Worm (Caenorhabditis elegans) whole organism, L1 larva: ENCODE measurements around the gene lam-1.
A peak's percentile ranks its signal among the peaks of the same experiment; 100 is the strongest.

Experiments used
- C16A3.4 ChIP-seq: fragments of 150-350 bp; optimal IDR thresholded peaks from 2 replicates; lab custom pipeline; 2014; ENCODE audit warnings: missing biosample characterization, missing genetic modification characterization
- C34B4.2 ChIP-seq: sonication (generic microtip); optimal IDR thresholded peaks from 2 replicates; lab custom pipeline; 2017; ENCODE audit warnings: mild to moderate bottlenecking, missing genetic modification characterization, missing compliant biosample characterization
- Y116A8C.19 ChIP-seq: sonication (generic microtip); optimal IDR thresholded peaks from 2 replicates; lab custom pipeline; 2016; ENCODE audit warnings: missing compliant biosample characterization, missing genetic modification characterization, borderline replicate concordance
- aha-1 ChIP-seq: fragments of 150-350 bp; optimal IDR thresholded peaks from 2 replicates; lab custom pipeline; 2014; ENCODE audit warnings: missing biosample characterization, missing genetic modification characterization
- alr-1 ChIP-seq: fragments of 200-800 bp; sonication (Bioruptor generic); optimal IDR thresholded peaks from 2 replicates; lab custom pipeline; 2018; ENCODE audit warnings: borderline replicate concordance, mild to moderate bottlenecking, missing genetic modification characterization, missing compliant biosample characterization
- ama-1 ChIP-seq: fragments of 150-350 bp; optimal IDR thresholded peaks from 2 replicates; lab custom pipeline; 2014
- blmp-1 ChIP-seq: fragments of 150-350 bp; optimal IDR thresholded peaks from 2 replicates; lab custom pipeline; 2014; ENCODE audit warnings: missing biosample characterization, missing genetic modification characterization
- ceh-63 ChIP-seq: fragments of 200-800 bp; sonication (Bioruptor generic); optimal IDR thresholded peaks from 2 replicates; lab custom pipeline; 2018; ENCODE audit warnings: mild to moderate bottlenecking, missing genetic modification characterization, missing compliant biosample characterization
- ceh-8 ChIP-seq: fragments of 200-800 bp; sonication (Bioruptor generic); optimal IDR thresholded peaks from 2 replicates; lab custom pipeline; 2018; ENCODE audit warnings: mild to moderate bottlenecking, missing genetic modification characterization, moderate library complexity, missing compliant biosample characterization
- ceh-82 ChIP-seq, 3 experiments: fragments of 150-350 bp in 1 of 3; sonication (generic microtip) in 2 of 3; optimal IDR thresholded peaks; 2 replicates each; lab custom pipeline; 2014 to 2017; ENCODE audit warnings: missing biosample characterization in 3 of 3, missing genetic modification characterization in 3 of 3
- ceh-88 ChIP-seq: fragments of 200-800 bp; sonication (Bioruptor generic); IDR thresholded peaks from 2 replicates; pipeline ENCODE4 v1.3.6; 2022; ENCODE audit warnings: missing genetic modification characterization, missing compliant biosample characterization
- ceh-90 ChIP-seq: sonication (generic microtip); optimal IDR thresholded peaks from 2 replicates; lab custom pipeline; 2016; ENCODE audit warnings: missing genetic modification characterization, missing compliant biosample characterization
- dpl-1 ChIP-seq, 3 experiments: fragments of 150-350 bp in 2 of 3; sonication (generic microtip) in 1 of 3; optimal IDR thresholded peaks; 2 replicates each; lab custom pipeline; 2014 to 2017; ENCODE audit warnings: missing biosample characterization in 3 of 3, missing genetic modification characterization in 3 of 3, missing genetic modification reagents in 3 of 3
- dsc-1 ChIP-seq: sonication (generic microtip); optimal IDR thresholded peaks from 2 replicates; lab custom pipeline; 2016; ENCODE audit warnings: mild to moderate bottlenecking, missing genetic modification characterization, missing compliant biosample characterization
- efl-1 ChIP-seq, 4 experiments: fragments of 150-350 bp; optimal IDR thresholded peaks in 3 of 4; peaks in 1 of 4; 1 replicate in 1 of 4; 2 replicates in 3 of 4; lab custom pipeline; 2014; ENCODE audit warnings: missing biosample characterization in 2 of 4, missing genetic modification characterization in 2 of 4, missing genetic modification reagents in 2 of 4
- efl-3 ChIP-seq: fragments of 200-800 bp; sonication (Bioruptor generic); optimal IDR thresholded peaks from 2 replicates; lab custom pipeline; 2018; ENCODE audit warnings: mild to moderate bottlenecking, missing genetic modification characterization, missing compliant biosample characterization
- ets-5 ChIP-seq: fragments of 200-800 bp; sonication (Bioruptor generic); IDR thresholded peaks from 2 replicates; pipeline ENCODE4 v1.3.6; 2022; ENCODE audit warnings: missing genetic modification characterization, missing compliant biosample characterization
- fkh-10 ChIP-seq: sonication (generic microtip); optimal IDR thresholded peaks from 2 replicates; lab custom pipeline; 2017; ENCODE audit warnings: missing biosample characterization, missing genetic modification reagents, missing genetic modification characterization
- fkh-4 ChIP-seq: sonication (generic microtip); optimal IDR thresholded peaks from 2 replicates; lab custom pipeline; 2016; ENCODE audit warnings: missing compliant biosample characterization, missing genetic modification characterization, borderline replicate concordance
- fkh-8 ChIP-seq: sonication (generic microtip); optimal IDR thresholded peaks from 2 replicates; lab custom pipeline; 2016; ENCODE audit warnings: mild to moderate bottlenecking, missing genetic modification characterization, missing compliant biosample characterization
- hlh-4 ChIP-seq: sonication (generic microtip); optimal IDR thresholded peaks from 2 replicates; lab custom pipeline; 2016; ENCODE audit warnings: mild to moderate bottlenecking, missing genetic modification characterization, missing compliant biosample characterization
- irx-1 ChIP-seq: sonication (generic microtip); optimal IDR thresholded peaks from 2 replicates; lab custom pipeline; 2016; ENCODE audit warnings: missing genetic modification characterization, missing compliant biosample characterization
- isw-1 ChIP-seq: fragments of 200-800 bp; sonication (Bioruptor generic); IDR thresholded peaks from 2 replicates; pipeline ENCODE4 v1.3.6; 2022; ENCODE audit warnings: missing genetic modification characterization, missing compliant biosample characterization
- lin-13 ChIP-seq: fragments of 150-350 bp; optimal IDR thresholded peaks from 2 replicates; lab custom pipeline; 2014; ENCODE audit warnings: missing biosample characterization, missing genetic modification reagents, missing genetic modification characterization
- lin-14 ChIP-seq: fragments of 200-800 bp; sonication (Bioruptor generic); optimal IDR thresholded peaks from 2 replicates; lab custom pipeline; 2018; ENCODE audit warnings: mild to moderate bottlenecking, missing genetic modification characterization, moderate library complexity, missing compliant biosample characterization
- lin-35 ChIP-seq, 2 experiments: fragments of 150-350 bp; optimal IDR thresholded peaks; 2 replicates each; lab custom pipeline; 2014; ENCODE audit warnings: missing biosample characterization in 2 of 2, missing genetic modification characterization in 2 of 2, missing genetic modification reagents in 2 of 2
- lir-3 ChIP-seq: sonication (generic microtip); optimal IDR thresholded peaks from 2 replicates; lab custom pipeline; 2016; ENCODE audit warnings: mild to moderate bottlenecking, missing genetic modification characterization, moderate library complexity, missing compliant biosample characterization; ENCODE audit not compliant: poor library complexity
- lsy-2 ChIP-seq, 2 experiments: fragments of 150-350 bp; optimal IDR thresholded peaks; 2 replicates each; lab custom pipeline; 2014; ENCODE audit warnings: missing biosample characterization in 2 of 2, missing genetic modification characterization in 2 of 2
- mdl-1 ChIP-seq, 2 experiments: fragments of 150-350 bp; optimal IDR thresholded peaks; 2 replicates each; lab custom pipeline; 2014 to 2017; ENCODE audit warnings: missing biosample characterization in 2 of 2, missing genetic modification characterization in 2 of 2, inconsistent platforms in 1 of 2
- mep-1 ChIP-seq: fragments of 150-350 bp; optimal IDR thresholded peaks from 2 replicates; lab custom pipeline; 2014; ENCODE audit warnings: missing biosample characterization, missing genetic modification characterization
- nhr-11 ChIP-seq: fragments of 150-350 bp; optimal IDR thresholded peaks from 2 replicates; lab custom pipeline; 2014; ENCODE audit warnings: missing biosample characterization, missing genetic modification characterization
- nhr-19 ChIP-seq: fragments of 200-800 bp; sonication (Bioruptor generic); conservative IDR thresholded peaks from 2 replicates; pipeline ENCODE4 v1.3.6; 2022; ENCODE audit warnings: missing genetic modification characterization, missing compliant biosample characterization
- nhr-28 ChIP-seq: fragments of 150-350 bp; optimal IDR thresholded peaks from 2 replicates; lab custom pipeline; 2014; ENCODE audit warnings: missing biosample characterization, missing genetic modification characterization
- nhr-47 ChIP-seq: sonication (generic microtip); optimal IDR thresholded peaks from 2 replicates; lab custom pipeline; 2016; ENCODE audit warnings: mild to moderate bottlenecking, missing genetic modification characterization, moderate library complexity, missing compliant biosample characterization
- nhr-71 ChIP-seq: sonication (generic microtip); optimal IDR thresholded peaks from 2 replicates; lab custom pipeline; 2016; ENCODE audit warnings: mild to moderate bottlenecking, missing genetic modification characterization, moderate library complexity, missing compliant biosample characterization
- nhr-76 ChIP-seq: sonication (generic microtip); optimal IDR thresholded peaks from 2 replicates; lab custom pipeline; 2017; ENCODE audit warnings: missing biosample characterization, missing genetic modification characterization
- pag-3 ChIP-seq: sonication (generic microtip); optimal IDR thresholded peaks from 2 replicates; lab custom pipeline; 2017; ENCODE audit warnings: missing genetic modification characterization, mild to moderate bottlenecking, missing compliant biosample characterization, antibody characterized with exemption, borderline replicate concordance; ENCODE audit not compliant: insufficient read depth
- pqm-1 ChIP-seq: sonication (generic microtip); optimal IDR thresholded peaks from 3 replicates; lab custom pipeline; 2017; ENCODE audit warnings: missing biosample characterization, missing genetic modification characterization
- rnt-1 ChIP-seq: sonication (generic microtip); optimal IDR thresholded peaks from 2 replicates; lab custom pipeline; 2016; ENCODE audit warnings: mild to moderate bottlenecking, missing genetic modification characterization, moderate library complexity, missing compliant biosample characterization
- skn-1 ChIP-seq: fragments of 150-350 bp; optimal IDR thresholded peaks from 2 replicates; lab custom pipeline; 2014; ENCODE audit warnings: missing biosample characterization, missing genetic modification characterization
- snpc-4 ChIP-seq: fragments of 150-350 bp; optimal IDR thresholded peaks from 2 replicates; lab custom pipeline; 2014; ENCODE audit warnings: missing biosample characterization, missing genetic modification characterization
- snu-23 ChIP-seq: sonication (generic microtip); optimal IDR thresholded peaks from 2 replicates; lab custom pipeline; 2016; ENCODE audit warnings: missing genetic modification characterization, missing compliant biosample characterization
- sptf-1 ChIP-seq: fragments of 150-350 bp; optimal IDR thresholded peaks from 2 replicates; lab custom pipeline; 2014; ENCODE audit warnings: missing biosample characterization, missing genetic modification characterization
- sup-37 ChIP-seq: fragments of 200-800 bp; sonication (Bioruptor generic); optimal IDR thresholded peaks from 2 replicates; lab custom pipeline; 2018; ENCODE audit warnings: mild to moderate bottlenecking, missing genetic modification characterization, missing compliant biosample characterization
- swsn-7 ChIP-seq: sonication (generic microtip); optimal IDR thresholded peaks from 2 replicates; lab custom pipeline; 2016; ENCODE audit warnings: missing genetic modification characterization, missing compliant biosample characterization
- tbx-2 ChIP-seq: sonication (generic microtip); optimal IDR thresholded peaks from 2 replicates; lab custom pipeline; 2016; ENCODE audit warnings: missing genetic modification characterization, missing compliant biosample characterization
- unc-130 ChIP-seq: fragments of 150-350 bp; optimal IDR thresholded peaks from 2 replicates; lab custom pipeline; 2017; ENCODE audit warnings: missing biosample characterization, missing genetic modification characterization, inconsistent platforms
- xbp-1 ChIP-seq: sonication (generic microtip); optimal IDR thresholded peaks from 2 replicates; lab custom pipeline; 2016; ENCODE audit warnings: missing genetic modification characterization, missing compliant biosample characterization
- ztf-11 ChIP-seq, 2 experiments: sonication (generic microtip); optimal IDR thresholded peaks; 2 replicates each; lab custom pipeline; 2016 to 2017; ENCODE audit warnings: missing genetic modification characterization in 2 of 2, missing biosample characterization in 1 of 2, missing compliant biosample characterization in 1 of 2
- ztf-4 ChIP-seq: fragments of 150-350 bp; optimal IDR thresholded peaks from 2 replicates; lab custom pipeline; 2014; ENCODE audit warnings: missing biosample characterization, missing genetic modification characterization

Gene lam-1

ce11 chrIV:5171994-5172528 lies 1.1 kb upstream of the lam-1 start:
- no peak for TF ChIP-seq pqm-1
- TF ChIP-seq snu-23 = peak; percentile 22
- no peak for TF ChIP-seq efl-1 (optimal IDR thresholded peaks at IDR 0.05; lab: Kevin White, UChicago)
- peak in 1 of 2 experiments; percentile 79 for TF ChIP-seq efl-1 (GFP tag; optimal IDR thresholded peaks at IDR 0.05 in 1 of 2; lab: Kevin White, UChicago)
- peak; percentile 63 for TF ChIP-seq dsc-1 (tag; lab: Kevin White, UChicago)
- TF ChIP-seq rnt-1 = peak; percentile 30

ce11 chrIV:5183755-5184166 lies 10.6 kb downstream of the lam-1 start, which contains the start of gene W03F8.4:
W03F8.4 (plus strand) TSS chrIV:5184123.
- TF ChIP-seq ztf-11 (tag; optimal IDR thresholded peaks at IDR 0.05; lab: Kevin White, UChicago) (peak; percentile 52 to 77), efl-3 (peak; percentile 78), fkh-8 (tag; lab: Kevin White, UChicago) (peak; percentile 83), swsn-7 (tag; lab: Kevin White, UChicago) (peak; percentile 96), ceh-90 (tag; lab: Kevin White, UChicago) (peak; percentile 55), isw-1 (GFP tag; lab: Robert Waterston, UW) (peak; percentile 93), nhr-28 (no peak), snu-23 (peak; percentile 98), ceh-63 (no peak), ceh-8 (GFP tag; lab: Kevin White, UChicago) (peak; percentile 95), lin-35 (GFP tag; optimal IDR thresholded peaks at IDR 0.05; lab: Kevin White, UChicago) (peak; percentile 99), alr-1 (no peak), nhr-71 (tag; lab: Kevin White, UChicago) (peak; percentile 98), pag-3 (tag; lab: Kevin White, UChicago) (peak; percentile 75), lin-14 (peak; percentile 95), lsy-2 (tag; optimal IDR thresholded peaks at IDR 0.05; lab: Kevin White, UChicago) (peak; percentile 95 to 96), fkh-10 (GFP tag; lab: Kevin White, UChicago) (peak; percentile 67), lin-13 (peak; percentile 90), hlh-4 (tag; lab: Kevin White, UChicago) (no peak), dpl-1 (GFP tag; optimal IDR thresholded peaks at IDR 0.05; lab: Kevin White, UChicago) (peak; percentile 99), xbp-1 (tag; lab: Kevin White, UChicago) (peak; percentile 94), ceh-88 (peak; percentile 93), mep-1 (tag; lab: Kevin White, UChicago) (peak; percentile 98), nhr-47 (tag; lab: Kevin White, UChicago) (peak; percentile 98), C34B4.2 (tag; lab: Kevin White, UChicago) (peak; percentile 31), tbx-2 (tag; lab: Kevin White, UChicago) (peak; percentile 97), sup-37 (GFP tag; lab: Kevin White, UChicago) (peak; percentile 92), aha-1 (peak; percentile 68), C16A3.4 (tag; lab: Kevin White, UChicago) (peak; percentile 96), Y116A8C.19 (peak; percentile 37), unc-130 (tag; lab: Kevin White, UChicago) (peak; percentile 96), ceh-82 (tag; optimal IDR thresholded peaks at IDR 0.05; lab: Kevin White, UChicago) (peak; percentile 92 to 96 (median 95)), nhr-19 (peak; percentile 96), mdl-1 (tag; optimal IDR thresholded peaks at IDR 0.05; lab: Kevin White, UChicago) (peak in 1 of 2 experiments; percentile 82), lir-3 (tag; lab: Kevin White, UChicago) (peak; percentile 84), fkh-4 (tag; lab: Kevin White, UChicago) (peak; percentile 80), ama-1 (no peak), skn-1 (peak; percentile 85), ztf-4 (tag; lab: Kevin White, UChicago) (peak; percentile 91), snpc-4 (tag; lab: Kevin White, UChicago) (peak; percentile 90), nhr-11 (tag; lab: Kevin White, UChicago) (peak; percentile 89), irx-1 (peak; percentile 93), ets-5 (GFP tag; lab: Robert Waterston, UW) (no peak), nhr-76 (tag; lab: Kevin White, UChicago) (no peak), blmp-1 (tag; lab: Kevin White, UChicago) (peak; percentile 100), sptf-1 (tag; lab: Kevin White, UChicago) (no peak), pqm-1 (no peak)
